Worm (Caenorhabditis elegans) whole organism, mixed stage, embryonic: ENCODE results near the gene eelo-2.

ENCODE experiments used
- M03D4.4 ChIP-seq: sonication (generic microtip); optimal IDR thresholded peaks from 2 replicates; lab custom pipeline; 2017; ENCODE audit warnings: mild to moderate bottlenecking, missing genetic modification characterization, missing compliant biosample characterization
- bed-3 ChIP-seq: fragments of 200-800 bp; sonication (Bioruptor generic); optimal IDR thresholded peaks from 3 replicates; lab custom pipeline; 2018; ENCODE audit warnings: mild to moderate bottlenecking, missing genetic modification characterization, moderate library complexity, missing compliant biosample characterization
- blmp-1 ChIP-seq: fragments of 150-350 bp; optimal IDR thresholded peaks from 2 replicates; lab custom pipeline; 2014; ENCODE audit warnings: missing biosample characterization, missing genetic modification characterization
- ceh-43 ChIP-seq: fragments of 200-800 bp; sonication (Bioruptor generic); optimal IDR thresholded peaks from 2 replicates; lab custom pipeline; 2018; ENCODE audit warnings: mild to moderate bottlenecking, missing genetic modification characterization, moderate library complexity, missing compliant biosample characterization
- ceh-83 ChIP-seq: fragments of 200-800 bp; sonication (Bioruptor generic); optimal IDR thresholded peaks from 2 replicates; lab custom pipeline; 2018; ENCODE audit warnings: mild to moderate bottlenecking, missing genetic modification characterization, missing compliant biosample characterization
- ces-1 ChIP-seq: fragments of 150-350 bp; optimal IDR thresholded peaks from 2 replicates; lab custom pipeline; 2014; ENCODE audit warnings: missing biosample characterization, missing genetic modification reagents, missing genetic modification characterization
- cnd-1 ChIP-seq: fragments of 200-800 bp; sonication (Bioruptor generic); optimal IDR thresholded peaks from 2 replicates; lab custom pipeline; 2018; ENCODE audit warnings: mild to moderate bottlenecking, missing genetic modification characterization, missing compliant biosample characterization
- drap-1 ChIP-seq: fragments of 200-800 bp; sonication (Bioruptor generic); optimal IDR thresholded peaks from 3 replicates; lab custom pipeline; 2018; ENCODE audit warnings: mild to moderate bottlenecking, missing genetic modification characterization, missing compliant biosample characterization
- elt-1 ChIP-seq: sonication (generic microtip); optimal IDR thresholded peaks from 2 replicates; lab custom pipeline; 2017; ENCODE audit warnings: missing genetic modification characterization, mild to moderate bottlenecking, missing compliant biosample characterization, antibody characterized with exemption, moderate library complexity, borderline replicate concordance; ENCODE audit not compliant: insufficient read depth
- elt-3 ChIP-seq: fragments of 150-350 bp; optimal IDR thresholded peaks from 2 replicates; lab custom pipeline; 2014; ENCODE audit warnings: missing biosample characterization, missing genetic modification characterization
- flh-1 ChIP-seq: fragments of 200-800 bp; sonication (Bioruptor generic); optimal IDR thresholded peaks from 2 replicates; lab custom pipeline; 2018; ENCODE audit warnings: mild to moderate bottlenecking, missing genetic modification characterization, moderate library complexity, missing compliant biosample characterization
- ham-2 ChIP-seq: fragments of 200-800 bp; sonication (Bioruptor generic); optimal IDR thresholded peaks from 2 replicates; lab custom pipeline; 2018; ENCODE audit warnings: mild to moderate bottlenecking, missing genetic modification characterization, missing compliant biosample characterization
- hlh-1 ChIP-seq: fragments of 150-350 bp; optimal IDR thresholded peaks from 2 replicates; lab custom pipeline; 2014; ENCODE audit warnings: missing biosample characterization, missing genetic modification reagents, missing genetic modification characterization
- lin-13 ChIP-seq: fragments of 150-350 bp; optimal IDR thresholded peaks from 2 replicates; lab custom pipeline; 2014; ENCODE audit warnings: missing biosample characterization, missing genetic modification characterization
- lsy-2 ChIP-seq: fragments of 150-350 bp; optimal IDR thresholded peaks from 2 replicates; lab custom pipeline; 2014; ENCODE audit warnings: missing biosample characterization, missing genetic modification characterization
- mab-5 ChIP-seq: fragments of 150-350 bp; optimal IDR thresholded peaks from 2 replicates; lab custom pipeline; 2014; ENCODE audit warnings: missing biosample characterization, missing genetic modification characterization
- mls-2 ChIP-seq: sonication (generic microtip); optimal IDR thresholded peaks from 2 replicates; lab custom pipeline; 2016; ENCODE audit warnings: mild to moderate bottlenecking, missing genetic modification characterization, moderate library complexity, missing compliant biosample characterization
- nhr-237 ChIP-seq: fragments of 150-350 bp; optimal IDR thresholded peaks from 2 replicates; lab custom pipeline; 2014; ENCODE audit warnings: missing biosample characterization, missing genetic modification characterization
- nhr-28 ChIP-seq: fragments of 150-350 bp; optimal IDR thresholded peaks from 2 replicates; lab custom pipeline; 2014; ENCODE audit warnings: missing biosample characterization, missing genetic modification characterization
- nhr-76 ChIP-seq: sonication (generic microtip); optimal IDR thresholded peaks from 2 replicates; lab custom pipeline; 2017; ENCODE audit warnings: missing biosample characterization, missing genetic modification characterization
- pha-4 ChIP-seq: fragments of 150-350 bp; optimal IDR thresholded peaks from 2 replicates; lab custom pipeline; 2018; ENCODE audit warnings: missing biosample characterization, missing genetic modification reagents, missing genetic modification characterization
- snpc-4 ChIP-seq: fragments of 150-350 bp; optimal IDR thresholded peaks from 2 replicates; lab custom pipeline; 2014; ENCODE audit warnings: missing biosample characterization, missing genetic modification characterization
- sptf-1 ChIP-seq: sonication (generic microtip); optimal IDR thresholded peaks from 2 replicates; lab custom pipeline; 2017; ENCODE audit warnings: mild to moderate bottlenecking, missing genetic modification characterization, moderate library complexity, missing compliant biosample characterization
- unc-120 ChIP-seq: sonication (generic microtip); optimal IDR thresholded peaks from 2 replicates; lab custom pipeline; 2017; ENCODE audit warnings: missing genetic modification characterization, missing compliant biosample characterization; ENCODE audit not compliant: poor library complexity, severe bottlenecking
- unc-39 ChIP-seq: fragments of 150-350 bp; optimal IDR thresholded peaks from 2 replicates; lab custom pipeline; 2014; ENCODE audit warnings: missing biosample characterization, missing genetic modification characterization
- unc-62 ChIP-seq: fragments of 150-350 bp; optimal IDR thresholded peaks from 2 replicates; lab custom pipeline; 2014; ENCODE audit warnings: missing biosample characterization, missing genetic modification reagents, missing genetic modification characterization
- zip-8 ChIP-seq: fragments of 150-350 bp; optimal IDR thresholded peaks from 2 replicates; lab custom pipeline; 2014; ENCODE audit warnings: missing biosample characterization, missing genetic modification characterization

Gene eelo-2

ce11 chrIV:17285263-17285662, 35.3 kb downstream of the eelo-2 start:
- TF ChIP-seq elt-1 (tag; lab: Kevin White, UChicago) (no peak), zip-8 (tag; lab: Kevin White, UChicago) (peak; percentile 10)

DNA sequence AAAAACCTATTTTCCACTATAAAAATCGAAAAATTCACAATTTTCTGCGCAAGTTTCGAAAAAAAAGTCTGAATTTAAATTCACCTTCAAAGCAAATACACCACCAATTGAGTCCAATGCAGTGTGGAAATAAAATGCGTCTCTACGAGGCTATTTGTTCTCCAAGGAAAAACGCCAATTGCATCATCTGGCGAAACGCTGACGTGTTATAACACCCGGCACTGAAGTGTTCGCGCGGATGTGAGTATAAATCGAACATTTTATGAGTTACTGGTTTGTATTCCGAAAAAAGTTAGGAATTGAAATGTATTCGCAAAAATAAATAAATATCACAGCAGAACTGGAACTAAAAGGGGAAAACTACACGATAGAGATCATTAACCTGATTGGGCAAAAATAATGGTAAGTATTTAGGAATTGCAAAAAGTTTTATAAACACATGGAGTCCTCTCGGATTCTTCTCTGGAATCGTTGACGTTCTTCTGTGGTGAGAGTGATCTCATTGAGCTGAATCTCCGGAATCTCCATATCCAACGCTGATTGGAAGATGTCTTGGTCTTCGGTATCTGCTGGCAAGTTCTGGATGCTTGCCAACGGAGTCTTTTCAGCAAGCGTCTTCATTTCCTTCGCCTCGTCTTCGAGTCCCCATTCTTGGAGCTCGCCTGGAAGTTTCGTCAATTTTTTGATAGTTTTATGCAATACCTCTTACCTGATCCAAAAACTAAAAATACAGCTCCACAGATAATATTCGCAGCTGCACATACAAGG, 38.2 kb downstream of the eelo-2 start, which contains the start of gene zipt-7.1:
Gene zipt-7.1, minus strand, starts transcription at position 232 of the 768 bp plus-strand sequence.
- TF ChIP-seq unc-39 (no peak), ceh-43 (GFP tag; lab: Kevin White, UChicago) (no peak), nhr-28 (tag; lab: Kevin White, UChicago) (no peak), ham-2 (GFP tag; lab: Kevin White, UChicago) (no peak), bed-3 (GFP tag; lab: Kevin White, UChicago) (no peak), nhr-237 (no peak), blmp-1 (no peak), flh-1 (no peak), unc-120 (tag; lab: Kevin White, UChicago) (no peak), sptf-1 (tag; lab: Kevin White, UChicago) (no peak)
- TF ChIP-seq, all 35 proteins: peak for 0

DNA sequence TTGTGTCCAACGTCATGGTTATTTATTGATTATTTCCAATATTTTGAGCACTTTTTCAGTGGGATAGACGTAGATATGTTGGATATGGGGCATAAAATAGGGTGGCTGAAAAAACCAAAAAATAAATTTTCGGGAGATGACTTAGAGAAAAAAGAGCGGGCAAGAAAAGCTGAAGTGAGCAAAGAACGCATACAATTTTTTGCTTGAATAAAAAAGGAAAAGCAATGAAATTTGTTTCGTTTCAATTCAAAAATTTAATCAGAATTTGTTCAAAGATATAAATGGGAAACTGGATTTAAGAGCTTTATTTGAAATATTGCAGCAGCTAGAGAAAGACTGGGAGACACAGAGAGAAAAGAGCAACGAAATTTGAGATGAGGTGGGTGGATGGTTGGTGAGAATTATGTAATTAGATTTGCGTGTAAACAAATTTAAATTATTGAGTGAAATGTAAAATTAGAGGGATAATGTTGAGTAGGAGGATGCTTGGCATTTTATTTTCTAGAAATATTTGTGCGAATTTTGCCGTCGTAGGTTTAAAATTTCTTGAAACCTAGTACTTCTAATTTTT, 41.8 kb downstream of the eelo-2 start, which contains the start of the genes T28F3.11 and slc-17.4:
Gene T28F3.11, minus strand, starts transcription at position 51 of the 571 bp plus-strand sequence.
Gene slc-17.4, minus strand, starts transcription at position 105 of the 571 bp plus-strand sequence.
- peak; percentile 64 for TF ChIP-seq ces-1 (GFP tag; lab: Kevin White, UChicago)
- TF ChIP-seq lsy-2 (tag; lab: Kevin White, UChicago), result no peak
- TF ChIP-seq, all 35 proteins: peak for 1

DNA sequence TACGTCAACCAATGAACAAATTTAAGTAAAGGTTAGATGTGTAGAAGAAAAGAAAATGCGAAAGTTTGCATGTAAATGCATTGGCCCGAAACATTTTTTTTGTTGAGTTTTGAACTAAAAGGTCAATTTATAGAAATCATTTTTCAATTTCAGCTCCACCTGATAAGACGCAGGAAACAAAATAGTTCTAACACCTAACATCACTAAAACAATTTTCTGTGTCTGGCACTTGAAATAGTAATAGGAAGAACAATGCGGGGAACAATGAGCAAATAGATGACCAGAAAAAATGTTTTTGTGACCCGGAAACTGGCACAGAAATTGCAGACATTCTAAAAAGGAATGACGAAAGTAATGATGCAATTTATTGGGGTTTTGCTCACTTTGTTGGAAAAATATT, 42.4 kb downstream of the eelo-2 start:
- TF ChIP-seq cnd-1 (tag; lab: Kevin White, UChicago), result no peak
- no peak for TF ChIP-seq drap-1
- TF ChIP-seq elt-3 (tag; lab: Kevin White, UChicago), result no peak
- no peak for TF ChIP-seq elt-1 (tag; lab: Kevin White, UChicago)
- no peak for TF ChIP-seq hlh-1
- no peak for TF ChIP-seq unc-39
- TF ChIP-seq unc-62 (GFP tag; lab: Kevin White, UChicago), result no peak
- TF ChIP-seq mls-2 (tag; lab: Kevin White, UChicago), result no peak
- no peak for TF ChIP-seq M03D4.4 (tag; lab: Kevin White, UChicago)
- TF ChIP-seq nhr-76 (tag; lab: Kevin White, UChicago), result no peak
- TF ChIP-seq ceh-83 (GFP tag; lab: Kevin White, UChicago), result no peak
- TF ChIP-seq ham-2 (GFP tag; lab: Kevin White, UChicago), result no peak
- no peak for TF ChIP-seq snpc-4 (tag; lab: Kevin White, UChicago)
- no peak for TF ChIP-seq unc-120 (tag; lab: Kevin White, UChicago)
- TF ChIP-seq blmp-1, result no peak

ce11 chrIV:17293068-17293467, 43.1 kb downstream of the eelo-2 start:
- TF ChIP-seq blmp-1 (no peak), elt-3 (tag; lab: Kevin White, UChicago) (no peak), drap-1 (no peak), nhr-237 (no peak), M03D4.4 (tag; lab: Kevin White, UChicago) (no peak), cnd-1 (tag; lab: Kevin White, UChicago) (no peak), zip-8 (tag; lab: Kevin White, UChicago) (no peak), snpc-4 (tag; lab: Kevin White, UChicago) (no peak), mab-5 (no peak), unc-39 (no peak), unc-62 (GFP tag; lab: Kevin White, UChicago) (no peak), lin-13 (tag; lab: Kevin White, UChicago) (no peak), ceh-83 (GFP tag; lab: Kevin White, UChicago) (no peak)

DNA sequence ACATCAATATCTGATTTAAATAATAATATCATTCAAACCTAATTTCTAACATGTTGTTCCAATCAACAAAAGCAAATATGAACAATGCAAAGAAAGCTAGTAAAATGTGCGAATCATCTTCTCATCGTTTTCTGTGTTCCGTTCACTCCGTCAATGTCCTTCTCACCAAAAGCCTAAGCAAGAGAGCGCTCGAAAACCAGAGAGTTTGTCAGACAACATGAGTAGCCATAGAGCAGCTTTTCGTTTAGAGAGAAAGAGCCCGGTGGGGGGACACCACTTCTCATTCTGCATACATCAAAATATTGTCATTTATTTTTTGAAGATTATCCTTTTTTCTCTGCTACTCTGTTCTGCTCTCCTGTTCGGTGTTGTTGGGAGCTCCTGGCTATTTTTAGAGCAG, 43.7 kb downstream of the eelo-2 start:
- peak; percentile 20 for TF ChIP-seq hlh-1
- TF ChIP-seq pha-4, result peak; percentile 14
- TF ChIP-seq snpc-4 (tag; lab: Kevin White, UChicago), result no peak
- TF ChIP-seq ces-1 (GFP tag; lab: Kevin White, UChicago), result no peak
- TF ChIP-seq nhr-237, result no peak
- TF ChIP-seq mls-2 (tag; lab: Kevin White, UChicago), result no peak
- peak; percentile 19 for TF ChIP-seq unc-120 (tag; lab: Kevin White, UChicago)
- TF ChIP-seq lsy-2 (tag; lab: Kevin White, UChicago), result no peak
